Worm (Caenorhabditis elegans) whole organism, young adult: Measurements from ENCODE around the gene F44F4.9.

Experiments used
- B0336.3 ChIP-seq: fragments of 200-800 bp; sonication (Bioruptor generic); IDR thresholded peaks from 2 replicates; pipeline ENCODE4 v1.3.6; 2022; ENCODE audit warnings: missing genetic modification characterization, missing compliant biosample characterization
- F33H1.4 ChIP-seq: fragments of 200-800 bp; sonication (Bioruptor generic); IDR thresholded peaks from 2 replicates; pipeline ENCODE4 v1.3.6; 2022; ENCODE audit warnings: missing genetic modification reagents, missing genetic modification characterization, missing compliant biosample characterization
- F52B5.7 ChIP-seq: sonication (generic microtip); optimal IDR thresholded peaks from 2 replicates; lab custom pipeline; 2016; ENCODE audit warnings: mild to moderate bottlenecking, missing genetic modification characterization, missing compliant biosample characterization
- K11D2.4 ChIP-seq: fragments of 200-800 bp; sonication (Bioruptor generic); IDR thresholded peaks from 2 replicates; pipeline ENCODE4 v1.3.6; 2022; ENCODE audit warnings: missing genetic modification reagents, missing genetic modification characterization, missing compliant biosample characterization
- Y53G8AR.9 ChIP-seq: fragments of 200-800 bp; sonication (Bioruptor generic); conservative IDR thresholded peaks from 2 replicates; pipeline ENCODE4 v1.3.6; 2022; ENCODE audit warnings: missing genetic modification reagents, missing genetic modification characterization, missing compliant biosample characterization
- Y95B8A.8 ChIP-seq: fragments of 200-800 bp; sonication (Bioruptor generic); IDR thresholded peaks from 2 replicates; pipeline ENCODE4 v1.3.6; 2022; ENCODE audit warnings: missing genetic modification reagents, missing genetic modification characterization, missing compliant biosample characterization
- ama-1 ChIP-seq, 3 experiments: fragments of 150-350 bp in 1 of 3; sonication (generic microtip) in 2 of 3; optimal IDR thresholded peaks; 2 replicates each; lab custom pipeline; 2014 to 2018; ENCODE audit warnings: missing biosample characterization in 2 of 3, missing genetic modification characterization in 2 of 3, missing genetic modification reagents in 2 of 3
- bed-1 ChIP-seq: fragments of 200-800 bp; sonication (Bioruptor generic); IDR thresholded peaks from 2 replicates; pipeline ENCODE4 v1.3.6; 2022; ENCODE audit warnings: missing genetic modification reagents, missing genetic modification characterization, missing compliant biosample characterization
- ccch-3 ChIP-seq: fragments of 200-800 bp; sonication (Bioruptor generic); optimal IDR thresholded peaks from 2 replicates; lab custom pipeline; 2018; ENCODE audit warnings: mild to moderate bottlenecking, missing genetic modification characterization, missing compliant biosample characterization
- cebp-1 ChIP-seq, 2 experiments: fragments of 200-800 bp in 1 of 2; sonication (Bioruptor generic) in 1 of 2; sonication (generic microtip) in 1 of 2; IDR thresholded peaks in 1 of 2; optimal IDR thresholded peaks in 1 of 2; 2 replicates each; pipeline versions ENCODE4 v1.3.6 to Lab custom; 2017 to 2022; ENCODE audit warnings: missing compliant biosample characterization in 2 of 2, missing genetic modification characterization in 2 of 2, mild to moderate bottlenecking in 1 of 2, missing genetic modification reagents in 1 of 2, moderate library complexity in 1 of 2
- ceh-27 ChIP-seq: fragments of 200-800 bp; sonication (Bioruptor generic); optimal IDR thresholded peaks from 2 replicates; lab custom pipeline; 2018; ENCODE audit warnings: mild to moderate bottlenecking, missing genetic modification characterization, moderate library complexity, missing compliant biosample characterization
- ceh-79 ChIP-seq: sonication (generic microtip); optimal IDR thresholded peaks from 2 replicates; lab custom pipeline; 2017; ENCODE audit warnings: mild to moderate bottlenecking, missing genetic modification characterization, missing compliant biosample characterization
- dox-1 ChIP-seq: fragments of 200-800 bp; sonication (Bioruptor generic); IDR thresholded peaks from 2 replicates; pipeline ENCODE4 v1.3.6; 2022; ENCODE audit warnings: missing genetic modification reagents, missing genetic modification characterization, missing compliant biosample characterization
- egrh-3 ChIP-seq: fragments of 200-800 bp; sonication (Bioruptor generic); IDR thresholded peaks from 2 replicates; pipeline ENCODE4 v1.3.6; 2022; ENCODE audit warnings: missing genetic modification reagents, missing genetic modification characterization, missing compliant biosample characterization
- ekl-4 ChIP-seq: fragments of 200-800 bp; sonication (Bioruptor generic); IDR thresholded peaks from 2 replicates; pipeline ENCODE4 v1.3.6; 2022; ENCODE audit warnings: missing genetic modification reagents, missing genetic modification characterization, missing compliant biosample characterization
- fkh-3 ChIP-seq: sonication (generic microtip); optimal IDR thresholded peaks from 2 replicates; lab custom pipeline; 2016; ENCODE audit warnings: mild to moderate bottlenecking, missing genetic modification characterization, missing compliant biosample characterization
- him-1 ChIP-seq: sonication (generic microtip); optimal IDR thresholded peaks from 2 replicates; lab custom pipeline; 2016; ENCODE audit warnings: missing genotype, missing genetic modification reagents, missing genetic modification characterization, missing compliant biosample characterization
- hlh-12 ChIP-seq: sonication (generic microtip); optimal IDR thresholded peaks from 2 replicates; lab custom pipeline; 2016; ENCODE audit warnings: missing genetic modification characterization, missing compliant biosample characterization
- hmg-1.2 ChIP-seq: fragments of 200-800 bp; sonication (Bioruptor generic); IDR thresholded peaks from 2 replicates; pipeline ENCODE4 v1.3.6; 2022; ENCODE audit warnings: missing genetic modification reagents, missing genetic modification characterization, missing compliant biosample characterization
- lag-1 ChIP-seq: fragments of 200-800 bp; sonication (Bioruptor generic); IDR thresholded peaks from 2 replicates; pipeline ENCODE4 v1.3.6; 2022; ENCODE audit warnings: missing genetic modification reagents, missing genetic modification characterization, missing compliant biosample characterization
- lin-26 ChIP-seq: fragments of 200-800 bp; sonication (Bioruptor generic); IDR thresholded peaks from 2 replicates; pipeline ENCODE4 v1.3.6; 2022; ENCODE audit warnings: missing genetic modification reagents, missing genetic modification characterization, missing compliant biosample characterization
- lin-35 ChIP-seq, 3 experiments: fragments of 150-350 bp in 2 of 3; sonication (generic microtip) in 1 of 3; optimal IDR thresholded peaks; 2 replicates each; lab custom pipeline; 2014 to 2018; ENCODE audit warnings: missing biosample characterization in 3 of 3, missing genetic modification characterization in 3 of 3, missing genetic modification reagents in 3 of 3
- lsl-1 ChIP-seq: fragments of 200-800 bp; sonication (Bioruptor generic); optimal IDR thresholded peaks from 2 replicates; lab custom pipeline; 2018; ENCODE audit warnings: mild to moderate bottlenecking, missing genetic modification characterization, moderate library complexity, missing compliant biosample characterization
- mes-4 ChIP-seq: sonication (generic microtip); optimal IDR thresholded peaks from 2 replicates; lab custom pipeline; 2016; ENCODE audit warnings: missing genotype, missing genetic modification characterization, missing compliant biosample characterization
- nfya-1 ChIP-seq: sonication (generic microtip); optimal IDR thresholded peaks from 2 replicates; lab custom pipeline; 2017; ENCODE audit warnings: antibody characterized with exemption, missing compliant biosample characterization, missing genetic modification characterization, borderline replicate concordance; ENCODE audit not compliant: insufficient read depth
- nhr-120 ChIP-seq: fragments of 200-800 bp; sonication (Bioruptor generic); IDR thresholded peaks from 2 replicates; pipeline ENCODE4 v1.3.6; 2022; ENCODE audit warnings: missing genetic modification characterization, missing compliant biosample characterization
- nhr-179 ChIP-seq: sonication (generic microtip); optimal IDR thresholded peaks from 2 replicates; lab custom pipeline; 2016; ENCODE audit warnings: mild to moderate bottlenecking, missing genetic modification characterization, missing compliant biosample characterization
- nhr-80 ChIP-seq: sonication (generic microtip); optimal IDR thresholded peaks from 2 replicates; lab custom pipeline; 2016; ENCODE audit warnings: missing genetic modification characterization, missing compliant biosample characterization
- rpc-1 ChIP-seq, 2 experiments: fragments of 150-350 bp in 1 of 2; sonication (generic microtip) in 1 of 2; optimal IDR thresholded peaks; 2 replicates each; lab custom pipeline; 2014 to 2018; ENCODE audit warnings: missing biosample characterization in 1 of 2, missing genetic modification characterization in 1 of 2, missing genetic modification reagents in 1 of 2, missing genotype in 1 of 2
- sdz-38 ChIP-seq: sonication (generic microtip); optimal IDR thresholded peaks from 2 replicates; lab custom pipeline; 2016; ENCODE audit warnings: missing genotype, missing genetic modification characterization, missing compliant biosample characterization
- snpc-1.3 ChIP-seq: sonication (generic microtip); optimal IDR thresholded peaks from 2 replicates; lab custom pipeline; 2017; ENCODE audit warnings: missing genetic modification characterization, mild to moderate bottlenecking, missing compliant biosample characterization, antibody characterized with exemption, moderate library complexity, missing genotype, missing genetic modification reagents; ENCODE audit not compliant: insufficient read depth
- tbp1 ChIP-seq: fragments of 200-800 bp; sonication (Bioruptor generic); optimal IDR thresholded peaks from 2 replicates; lab custom pipeline; 2018; ENCODE audit warnings: mild to moderate bottlenecking, missing genetic modification characterization, missing compliant biosample characterization
- tbx-9 ChIP-seq: sonication (generic microtip); optimal IDR thresholded peaks from 2 replicates; lab custom pipeline; 2016; ENCODE audit warnings: borderline replicate concordance, missing genetic modification characterization, inconsistent platforms, missing compliant biosample characterization
- ztf-18 ChIP-seq: sonication (generic microtip); optimal IDR thresholded peaks from 2 replicates; lab custom pipeline; 2016; ENCODE audit warnings: missing genotype, mild to moderate bottlenecking, missing genetic modification characterization, missing compliant biosample characterization
- ztf-25 ChIP-seq: fragments of 200-800 bp; sonication (Bioruptor generic); IDR thresholded peaks from 2 replicates; pipeline ENCODE4 v1.3.6; 2022; ENCODE audit warnings: missing genetic modification reagents, missing genetic modification characterization, missing compliant biosample characterization

F44F4.9 gene

DNA sequence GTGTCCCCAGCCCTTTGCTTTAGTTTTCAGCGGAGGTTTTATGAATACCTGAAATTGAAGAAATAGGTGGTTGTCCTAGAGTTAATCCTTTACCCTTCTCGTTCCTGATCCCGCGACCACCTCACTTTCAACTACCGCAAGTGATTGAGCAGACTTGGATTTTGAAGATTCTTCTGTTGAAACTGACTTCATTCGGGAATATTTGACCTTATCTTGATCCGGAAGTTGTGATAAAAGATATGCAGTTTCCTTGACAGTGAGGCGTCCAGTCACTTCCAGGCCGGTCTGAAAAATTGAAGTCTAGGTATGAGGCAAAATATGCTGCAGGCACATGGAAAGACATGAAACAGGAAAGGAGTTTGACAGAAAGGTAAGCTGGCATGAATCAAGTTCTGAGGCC is 39.5 kb upstream of the F44F4.9 start:
- TF ChIP-seq nhr-120 (GFP tag; lab: Robert Waterston, UW) (no peak), snpc-1.3 (tag; lab: Kevin White, UChicago) (no peak), tbx-9 (no peak), K11D2.4 (GFP tag; lab: Robert Waterston, UW) (no peak), F52B5.7 (no peak), ceh-79 (no peak), ama-1 (optimal IDR thresholded peaks at IDR 0.05; lab: Kevin White, UChicago) (no peak), ama-1 (GFP tag; optimal IDR thresholded peaks at IDR 0.05; lab: Kevin White, UChicago) (no peak), him-1 (tag; lab: Kevin White, UChicago) (no peak), B0336.3 (GFP tag; lab: Robert Waterston, UW) (no peak), sdz-38 (tag; lab: Kevin White, UChicago) (no peak), egrh-3 (no peak), fkh-3 (tag; lab: Kevin White, UChicago) (no peak)
- TF ChIP-seq, all 124 proteins: peak for 0

DNA sequence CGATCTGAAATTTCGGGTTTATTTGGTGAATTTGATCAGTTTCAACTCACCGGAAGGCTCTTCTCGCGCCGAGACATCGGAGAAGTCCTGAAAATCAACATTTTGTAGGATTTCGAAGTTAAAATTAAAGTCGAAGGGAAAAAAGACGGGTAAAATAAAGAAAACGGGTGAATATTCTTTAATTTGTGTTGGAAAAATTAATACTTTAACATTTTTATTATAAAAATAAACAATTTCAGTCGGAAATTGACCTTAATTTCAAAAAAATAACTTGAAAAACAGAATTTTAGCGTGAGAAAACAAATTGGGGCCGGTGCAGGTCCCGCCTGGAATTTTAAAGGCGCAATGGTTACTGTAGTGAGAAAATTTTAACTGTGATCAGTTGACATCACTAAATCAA is 37.4 kb upstream of the F44F4.9 start, which contains the start of gene nos-1:
nos-1 (minus strand) TSS at position 101 of the 400 bp plus-strand sequence.
- TF ChIP-seq rpc-1 (optimal IDR thresholded peaks at IDR 0.05; lab: Kevin White, UChicago), result no peak
- no peak for TF ChIP-seq rpc-1 (tag; optimal IDR thresholded peaks at IDR 0.05; lab: Kevin White, UChicago)
- peak; percentile 66 for TF ChIP-seq lsl-1 (GFP tag; lab: Kevin White, UChicago)
- no peak for TF ChIP-seq Y95B8A.8
- 0 out of 2 replicates have a peak, but pooled peaks have one; percentile 24 for TF ChIP-seq F33H1.4 (GFP tag; lab: Robert Waterston, UW)

DNA sequence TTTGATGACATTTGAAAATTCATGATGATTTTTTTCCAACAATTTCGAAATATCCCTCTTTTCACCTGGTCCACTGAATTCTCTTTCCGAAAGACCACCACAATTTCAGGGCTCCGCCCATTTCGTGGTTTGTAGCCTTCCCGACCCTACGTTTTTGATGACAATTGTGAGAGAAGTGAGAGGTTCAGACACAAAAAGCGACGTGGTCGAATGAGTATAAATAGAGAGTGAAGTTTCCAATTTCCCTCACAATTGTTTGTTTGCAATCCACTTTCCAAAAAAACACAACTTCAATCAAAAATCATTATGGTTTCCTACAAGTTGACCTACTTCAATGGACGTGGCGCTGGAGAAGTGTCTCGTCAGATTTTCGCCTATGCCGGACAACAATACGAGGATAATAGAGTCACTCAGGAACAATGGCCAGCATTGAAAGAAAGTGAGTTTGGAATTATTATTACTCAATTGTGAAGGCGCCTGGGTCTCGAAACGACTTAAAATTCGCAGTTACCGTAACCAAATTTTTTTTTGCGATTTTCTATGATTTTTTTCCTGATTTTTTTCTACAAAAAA is 34.6 kb upstream of the F44F4.9 start, which contains the start of gene gst-5:
gst-5 (plus strand) TSS at position 246 of the 573 bp plus-strand sequence.
- TF ChIP-seq lin-35 (GFP tag; optimal IDR thresholded peaks at IDR 0.05; lab: Kevin White, UChicago) (no peak), nhr-80 (tag; lab: Kevin White, UChicago) (peak; percentile 9), dox-1 (GFP tag; lab: Robert Waterston, UW) (peak; percentile 45; the same call in 1 of the 2 replicates), F33H1.4 (GFP tag; lab: Robert Waterston, UW) (no peak), cebp-1 (GFP tag; IDR thresholded peaks at IDR 0.05; lab: Robert Waterston, UW) (peak; percentile 22; the same call in 1 of the 2 replicates), cebp-1 (tag; optimal IDR thresholded peaks at IDR 0.05; lab: Kevin White, UChicago) (peak; percentile 66), mes-4 (no peak), hmg-1.2 (GFP tag; lab: Robert Waterston, UW) (peak; percentile 24; the same call in 1 of the 2 replicates), hlh-12 (tag; lab: Kevin White, UChicago) (no peak), lin-26 (GFP tag; lab: Robert Waterston, UW) (0 out of 2 replicates have a peak, but pooled peaks have one; percentile 13), tbp1 (GFP tag; lab: Kevin White, UChicago) (peak; percentile 2), ztf-18 (no peak), bed-1 (no peak)

DNA sequence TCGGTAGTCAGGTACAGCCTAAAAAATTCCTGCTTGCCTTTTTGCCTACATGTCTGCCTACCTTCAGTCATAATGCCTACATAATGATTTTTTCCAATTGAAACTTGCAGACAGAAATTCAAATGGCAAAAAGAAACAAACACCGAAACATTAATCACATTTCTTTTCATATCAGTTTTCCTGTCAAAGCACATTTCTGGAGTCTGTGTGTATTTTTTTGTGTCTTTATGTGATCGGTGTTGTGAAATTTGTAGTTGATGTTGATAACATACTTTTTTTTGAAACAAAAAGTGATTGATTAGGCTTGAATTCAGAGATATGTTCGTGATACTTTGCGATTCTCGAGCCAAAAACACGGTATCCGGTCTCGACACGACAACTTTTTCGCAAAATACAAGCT is 33.8 kb upstream of the F44F4.9 start:
- no peak for TF ChIP-seq lag-1 (GFP tag; lab: Robert Waterston, UW)
- TF ChIP-seq nhr-80 (tag; lab: Kevin White, UChicago), result peak; percentile 58
- no peak for TF ChIP-seq F33H1.4 (GFP tag; lab: Robert Waterston, UW)
- TF ChIP-seq ekl-4 (GFP tag; lab: Robert Waterston, UW), result no peak
- TF ChIP-seq Y53G8AR.9 (GFP tag; lab: Robert Waterston, UW), result no peak
- no peak for TF ChIP-seq ztf-25 (GFP tag; lab: Robert Waterston, UW)
- no peak for TF ChIP-seq him-1 (tag; lab: Kevin White, UChicago)
- TF ChIP-seq ccch-3, result no peak
- no peak for TF ChIP-seq nhr-179 (tag; lab: Kevin White, UChicago)
- TF ChIP-seq ceh-27 (GFP tag; lab: Kevin White, UChicago), result no peak
- TF ChIP-seq nfya-1 (tag; lab: Kevin White, UChicago), result no peak
- TF ChIP-seq egrh-3, result no peak
- no peak for TF ChIP-seq cebp-1 (GFP tag; IDR thresholded peaks at IDR 0.05; lab: Robert Waterston, UW)
- TF ChIP-seq cebp-1 (tag; optimal IDR thresholded peaks at IDR 0.05; lab: Kevin White, UChicago), result peak; percentile 56
